Fruit fly (Drosophila melanogaster): ENCODE results near the gene CG4199.

dm6 chrX:2080367-2080927, 7.2 kb upstream of the CG4199 start, which contains the start of the genes CG16903 and Unc-76:
- TF ChIP-seq psq (optimal IDR thresholded peaks at IDR 0.05), result no peak
- no peak for TF ChIP-seq ttk (optimal IDR thresholded peaks at IDR 0.05)
- TF ChIP-seq Sin3A (optimal IDR thresholded peaks at IDR 0.05), result no peak
- TF ChIP-seq insv (optimal IDR thresholded peaks at IDR 0.05), result no peak
- no peak for TF ChIP-seq Myc (optimal IDR thresholded peaks at IDR 0.05)

All from Kc167 (cell line).